Worm (Caenorhabditis elegans) whole organism, L1 larva: ENCODE data around the gene srd-66.

Experiments used
- aly-2 ChIP-seq: fragments of 150-350 bp; optimal IDR thresholded peaks from 2 replicates; lab custom pipeline; 2014; ENCODE audit warnings: missing biosample characterization, missing genetic modification characterization
- lsy-2 ChIP-seq, 2 experiments: fragments of 150-350 bp; optimal IDR thresholded peaks; 2 replicates each; lab custom pipeline; 2014; ENCODE audit warnings: missing biosample characterization in 2 of 2, missing genetic modification characterization in 2 of 2
- nhr-20 ChIP-seq: sonication (generic microtip); optimal IDR thresholded peaks from 2 replicates; lab custom pipeline; 2016; ENCODE audit warnings: mild to moderate bottlenecking, missing genetic modification characterization, missing compliant biosample characterization
- unc-62 ChIP-seq: fragments of 150-350 bp; optimal IDR thresholded peaks from 2 replicates; lab custom pipeline; 2014; ENCODE audit warnings: missing biosample characterization, missing genetic modification reagents, missing genetic modification characterization
- zag-1 ChIP-seq: fragments of 150-350 bp; optimal IDR thresholded peaks from 2 replicates; lab custom pipeline; 2014; ENCODE audit warnings: missing biosample characterization, missing genetic modification characterization
- ztf-11 ChIP-seq, 2 experiments: sonication (generic microtip); optimal IDR thresholded peaks; 2 replicates each; lab custom pipeline; 2016 to 2017; ENCODE audit warnings: missing genetic modification characterization in 2 of 2, missing biosample characterization in 1 of 2, missing compliant biosample characterization in 1 of 2

- no peak for TF ChIP-seq unc-62 (GFP tag; lab: Kevin White, UChicago)
- no peak for TF ChIP-seq ztf-11 (tag; optimal IDR thresholded peaks at IDR 0.05; lab: Kevin White, UChicago)
- no peak for TF ChIP-seq zag-1 (tag; lab: Kevin White, UChicago)
- no peak for TF ChIP-seq nhr-20
- no peak for TF ChIP-seq aly-2 (tag; lab: Kevin White, UChicago)
- no peak for TF ChIP-seq lsy-2 (tag; optimal IDR thresholded peaks at IDR 0.05; lab: Kevin White, UChicago)
These were observed 7.5 kb upstream of the srd-66 start for ce11 chrIII:1989940-1990339.
